Fruit fly (Drosophila melanogaster) whole organism, embryonic: Measurements from ENCODE around the gene CG15047.

Source experiments
- CG12219 ChIP-seq: fragments of 200-800 bp; sonication (Bioruptor generic); optimal IDR thresholded peaks from 3 replicates; lab custom pipeline; 2018; ENCODE audit warnings: missing biosample characterization, mild to moderate bottlenecking, missing genetic modification characterization
- CG3407 ChIP-seq: fragments of 200-800 bp; sonication (Bioruptor generic); optimal IDR thresholded peaks from 2 replicates; lab custom pipeline; 2018; ENCODE audit warnings: missing biosample characterization, mild to moderate bottlenecking, missing genetic modification characterization
- CG8290 ChIP-seq, 3 experiments: fragments of 200-800 bp; sonication (Bioruptor generic); optimal IDR thresholded peaks; 2 replicates each; lab custom pipeline; 2016 to 2019; ENCODE audit warnings: missing biosample characterization in 3 of 3, missing genetic modification characterization in 3 of 3, mild to moderate bottlenecking in 2 of 3, moderate library complexity in 1 of 3
- ac ChIP-seq: fragments of 200-800 bp; sonication (Bioruptor generic); optimal IDR thresholded peaks from 3 replicates; lab custom pipeline; 2017; ENCODE audit warnings: missing biosample characterization, mild to moderate bottlenecking, missing genetic modification characterization
- dmrt99B ChIP-seq: fragments of 200-800 bp; sonication (Bioruptor generic); optimal IDR thresholded peaks from 2 replicates; lab custom pipeline; 2018; ENCODE audit warnings: missing biosample characterization, mild to moderate bottlenecking, missing genetic modification characterization, moderate library complexity

DNA sequence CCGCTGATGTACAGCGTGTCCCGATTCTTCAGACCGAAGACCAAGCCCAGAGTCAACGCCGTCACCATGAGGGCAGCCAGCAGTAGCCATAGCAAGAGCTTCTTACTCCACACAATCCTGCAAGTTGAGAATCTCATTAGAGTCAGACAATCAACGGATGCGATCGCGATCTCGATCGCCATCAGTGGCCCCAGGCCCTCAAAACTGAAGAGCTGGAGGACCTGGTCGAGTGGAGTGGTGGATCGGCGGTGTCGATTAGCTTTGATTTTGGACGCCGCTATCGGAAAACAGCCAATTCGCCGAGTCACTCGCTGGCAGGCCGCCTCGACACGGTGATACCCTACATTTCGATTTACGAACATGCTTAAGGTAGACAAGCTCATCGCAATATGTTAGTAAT lies 19.9 kb upstream of the CG15047 start:
- TF ChIP-seq ac (GFP tag; lab: Kevin White, UChicago) (no peak), dmrt99B (tag; lab: Kevin White, UChicago) (no peak), CG12219 (GFP tag; lab: Kevin White, UChicago) (no peak), CG8290 (GFP tag; optimal IDR thresholded peaks at IDR 0.05; lab: Kevin White, UChicago) (no peak), CG8290 (tag; optimal IDR thresholded peaks at IDR 0.05; lab: Kevin White, UChicago) (no peak), CG3407 (GFP tag; lab: Kevin White, UChicago) (no peak)
